Fruit fly (Drosophila melanogaster) whole organism, prepupa: ENCODE measurements around the gene ZnT35C.

Experiments used
- Blimp-1 ChIP-seq: fragments of 200-800 bp; sonication (Bioruptor generic); optimal IDR thresholded peaks from 3 replicates; lab custom pipeline; 2017; ENCODE audit warnings: missing biosample characterization, missing genetic modification characterization, mild to moderate bottlenecking, moderate library complexity, missing genetic modification reagents
- CG10631 ChIP-seq: fragments of 200-800 bp; sonication (Bioruptor generic); optimal IDR thresholded peaks from 2 replicates; lab custom pipeline; 2016; ENCODE audit warnings: missing biosample characterization, missing genetic modification characterization
- CG10669 ChIP-seq: fragments of 200-800 bp; sonication (Bioruptor generic); optimal IDR thresholded peaks from 3 replicates; lab custom pipeline; 2018; ENCODE audit warnings: missing biosample characterization, mild to moderate bottlenecking, missing genetic modification characterization, moderate library complexity
- CG11294 ChIP-seq: fragments of 200-800 bp; sonication (Bioruptor generic); IDR thresholded peaks from 2 replicates; pipeline ENCODE4 v1.3.6; 2022; ENCODE audit warnings: missing biosample characterization, missing genetic modification characterization
- CG11762 ChIP-seq: fragments of 200-800 bp; sonication (Bioruptor generic); optimal IDR thresholded peaks from 3 replicates; lab custom pipeline; 2016; ENCODE audit warnings: missing biosample characterization, missing genetic modification characterization; ENCODE audit not compliant: insufficient read depth
- CG11902 ChIP-seq: fragments of 200-800 bp; sonication (Bioruptor generic); optimal IDR thresholded peaks from 3 replicates; lab custom pipeline; 2016; ENCODE audit warnings: missing biosample characterization, missing genetic modification characterization
- CG15336 ChIP-seq: fragments of 200-800 bp; sonication (Bioruptor generic); IDR thresholded peaks from 2 replicates; pipeline ENCODE4 v1.3.6; 2022; ENCODE audit warnings: missing biosample characterization, missing genetic modification characterization
- CG1621 ChIP-seq: fragments of 200-800 bp; sonication (Bioruptor generic); optimal IDR thresholded peaks from 3 replicates; lab custom pipeline; 2018; ENCODE audit warnings: missing biosample characterization, mild to moderate bottlenecking, missing genetic modification characterization
- CG3032 ChIP-seq: fragments of 200-800 bp; optimal IDR thresholded peaks from 2 replicates; lab custom pipeline; 2019; ENCODE audit warnings: missing biosample characterization, mild to moderate bottlenecking, missing genetic modification characterization, moderate library complexity
- CG31627 ChIP-seq: fragments of 200-800 bp; sonication (Bioruptor generic); optimal IDR thresholded peaks from 3 replicates; lab custom pipeline; 2016; ENCODE audit warnings: missing biosample characterization, missing genetic modification characterization
- CG32006 ChIP-seq: fragments of 200-800 bp; sonication (Bioruptor generic); optimal IDR thresholded peaks from 3 replicates; lab custom pipeline; 2017; ENCODE audit warnings: missing biosample characterization, mild to moderate bottlenecking, missing genetic modification characterization
- CG3919 ChIP-seq: fragments of 200-800 bp; sonication (Bioruptor generic); optimal IDR thresholded peaks from 3 replicates; lab custom pipeline; 2016; ENCODE audit warnings: missing biosample characterization, missing genetic modification characterization
- CG6276 ChIP-seq: fragments of 200-800 bp; sonication (Bioruptor generic); optimal IDR thresholded peaks from 2 replicates; lab custom pipeline; 2017; ENCODE audit warnings: missing biosample characterization, mild to moderate bottlenecking, missing genetic modification characterization
- CG6792 ChIP-seq: fragments of 200-800 bp; sonication (Bioruptor generic); optimal IDR thresholded peaks from 3 replicates; lab custom pipeline; 2016; ENCODE audit warnings: missing biosample characterization, missing genetic modification characterization
- CG6808 ChIP-seq: fragments of 200-800 bp; sonication (Bioruptor generic); optimal IDR thresholded peaks from 3 replicates; lab custom pipeline; 2017; ENCODE audit warnings: missing biosample characterization, missing genetic modification characterization, mild to moderate bottlenecking, moderate library complexity, missing genetic modification reagents
- CG6854 ChIP-seq: fragments of 200-800 bp; sonication (Bioruptor generic); optimal IDR thresholded peaks from 2 replicates; lab custom pipeline; 2017; ENCODE audit warnings: missing biosample characterization, mild to moderate bottlenecking, missing genetic modification characterization
- CG7368 ChIP-seq: fragments of 200-800 bp; sonication (Bioruptor generic); optimal IDR thresholded peaks from 3 replicates; lab custom pipeline; 2016; ENCODE audit warnings: missing biosample characterization, missing genetic modification characterization
- CG8119 ChIP-seq: fragments of 200-800 bp; sonication (Bioruptor generic); IDR thresholded peaks from 3 replicates; pipeline ENCODE4 v1.3.6; 2022; ENCODE audit warnings: missing biosample characterization, missing genetic modification characterization
- CG8632 ChIP-seq: fragments of 200-800 bp; sonication (Bioruptor generic); optimal IDR thresholded peaks from 3 replicates; lab custom pipeline; 2016; ENCODE audit warnings: missing biosample characterization, missing genetic modification characterization
- CG9139 ChIP-seq: fragments of 200-800 bp; sonication (Bioruptor generic); optimal IDR thresholded peaks from 3 replicates; lab custom pipeline; 2017; ENCODE audit warnings: missing biosample characterization, mild to moderate bottlenecking, missing genetic modification characterization
- Eip75B ChIP-seq: fragments of 200-800 bp; sonication (Bioruptor generic); optimal IDR thresholded peaks from 3 replicates; lab custom pipeline; 2016; ENCODE audit warnings: missing biosample characterization, missing genetic modification characterization
- Eip78C ChIP-seq: fragments of 200-800 bp; sonication (Bioruptor generic); peaks from one replicate; lab custom pipeline; 2016; ENCODE audit warnings: missing biosample characterization, missing genetic modification characterization
- Ets21C ChIP-seq: fragments of 200-800 bp; sonication (Bioruptor generic); optimal IDR thresholded peaks from 3 replicates; lab custom pipeline; 2016; ENCODE audit warnings: missing biosample characterization, missing genetic modification characterization
- Ets96B ChIP-seq: fragments of 200-800 bp; optimal IDR thresholded peaks from 2 replicates; lab custom pipeline; 2019; ENCODE audit warnings: missing biosample characterization, mild to moderate bottlenecking, missing genetic modification characterization, moderate library complexity
- Gug ChIP-seq: fragments of 200-800 bp; sonication (Bioruptor generic); IDR thresholded peaks from 2 replicates; pipeline ENCODE4 v1.3.6; 2022; ENCODE audit warnings: missing biosample characterization, missing genetic modification characterization
- Hr38 ChIP-seq: sonication (Bioruptor generic); optimal IDR thresholded peaks from 2 replicates; lab custom pipeline; 2016; ENCODE audit warnings: missing biosample characterization, missing genetic modification characterization
- Hr39 ChIP-seq: fragments of 200-800 bp; sonication (Bioruptor generic); optimal IDR thresholded peaks from 2 replicates; lab custom pipeline; 2016; ENCODE audit warnings: missing biosample characterization, missing genetic modification characterization
- Hr4 ChIP-seq: fragments of 200-800 bp; sonication (Bioruptor generic); optimal IDR thresholded peaks from 3 replicates; lab custom pipeline; 2016; ENCODE audit warnings: missing biosample characterization, missing genetic modification characterization
- Lpt ChIP-seq: fragments of 200-800 bp; sonication (Bioruptor generic); optimal IDR thresholded peaks from 3 replicates; lab custom pipeline; 2016; ENCODE audit warnings: missing biosample characterization, missing genetic modification characterization
- Met ChIP-seq: fragments of 200-800 bp; sonication (Bioruptor generic); optimal IDR thresholded peaks from 3 replicates; lab custom pipeline; 2016; ENCODE audit warnings: missing biosample characterization, missing genetic modification characterization
- Smox ChIP-seq: fragments of 200-800 bp; sonication (Bioruptor generic); optimal IDR thresholded peaks from 3 replicates; lab custom pipeline; 2016; ENCODE audit warnings: missing biosample characterization, missing genetic modification characterization
- Sox102F ChIP-seq: fragments of 200-800 bp; sonication (Bioruptor generic); optimal IDR thresholded peaks from 2 replicates; lab custom pipeline; 2016; ENCODE audit warnings: missing biosample characterization, mild to moderate bottlenecking, missing genetic modification characterization
- Sox15 ChIP-seq: fragments of 200-800 bp; sonication (Bioruptor generic); optimal IDR thresholded peaks from 3 replicates; lab custom pipeline; 2016; ENCODE audit warnings: missing biosample characterization, missing genetic modification characterization
- achi ChIP-seq: fragments of 200-800 bp; sonication (Bioruptor generic); optimal IDR thresholded peaks from 3 replicates; lab custom pipeline; 2016; ENCODE audit warnings: missing biosample characterization, missing genetic modification characterization
- dac ChIP-seq: fragments of 200-800 bp; sonication (Bioruptor generic); optimal IDR thresholded peaks from 2 replicates; lab custom pipeline; 2017; ENCODE audit warnings: missing biosample characterization, mild to moderate bottlenecking, missing genetic modification characterization
- dsx ChIP-seq: fragments of 200-800 bp; optimal IDR thresholded peaks from 3 replicates; lab custom pipeline; 2019; ENCODE audit warnings: missing biosample characterization, mild to moderate bottlenecking, missing genetic modification characterization, moderate library complexity; ENCODE audit not compliant: poor library complexity, severe bottlenecking
- eg ChIP-seq: fragments of 200-800 bp; sonication (Bioruptor generic); IDR thresholded peaks from 3 replicates; pipeline ENCODE4 v1.3.6; 2022; ENCODE audit warnings: missing biosample characterization, missing genetic modification characterization
- esn ChIP-seq: fragments of 200-800 bp; sonication (Bioruptor generic); optimal IDR thresholded peaks from 2 replicates; lab custom pipeline; 2016; ENCODE audit warnings: missing biosample characterization, mild to moderate bottlenecking, missing genetic modification characterization, moderate library complexity
- fd59A ChIP-seq: fragments of 200-800 bp; sonication (Bioruptor generic); optimal IDR thresholded peaks from 2 replicates; lab custom pipeline; 2017; ENCODE audit warnings: missing biosample characterization, mild to moderate bottlenecking, missing genetic modification characterization, missing genetic modification reagents
- fd85E ChIP-seq: fragments of 200-800 bp; sonication (Bioruptor generic); optimal IDR thresholded peaks from 3 replicates; lab custom pipeline; 2016; ENCODE audit warnings: missing biosample characterization, missing genetic modification characterization
- fkh ChIP-seq: fragments of 200-800 bp; sonication (Bioruptor generic); optimal IDR thresholded peaks from 3 replicates; lab custom pipeline; 2017; ENCODE audit warnings: missing biosample characterization, mild to moderate bottlenecking, missing genetic modification characterization, moderate library complexity
- lz ChIP-seq: fragments of 200-800 bp; sonication (Bioruptor generic); optimal IDR thresholded peaks from 3 replicates; lab custom pipeline; 2016; ENCODE audit warnings: missing biosample characterization, missing genetic modification characterization
- net ChIP-seq: fragments of 200-800 bp; sonication (Bioruptor generic); optimal IDR thresholded peaks from 3 replicates; lab custom pipeline; 2016; ENCODE audit warnings: missing biosample characterization, missing genetic modification characterization
- pdm3 ChIP-seq: fragments of 200-800 bp; sonication (Bioruptor generic); optimal IDR thresholded peaks from 3 replicates; lab custom pipeline; 2016; ENCODE audit warnings: missing biosample characterization, missing genetic modification characterization
- salr ChIP-seq, 2 experiments: fragments of 200-800 bp; sonication (Bioruptor generic); optimal IDR thresholded peaks; 3 replicates each; lab custom pipeline; 2016 to 2018; ENCODE audit warnings: missing biosample characterization in 2 of 2, missing genetic modification characterization in 2 of 2, mild to moderate bottlenecking in 1 of 2
- spab ChIP-seq: fragments of 200-800 bp; sonication (Bioruptor generic); optimal IDR thresholded peaks from 2 replicates; lab custom pipeline; 2017; ENCODE audit warnings: missing biosample characterization, mild to moderate bottlenecking, missing genetic modification characterization, missing genetic modification reagents
- ss ChIP-seq, 2 experiments: fragments of 200-800 bp; sonication (Bioruptor generic); optimal IDR thresholded peaks; 2 replicates in 1 of 2; 3 replicates in 1 of 2; lab custom pipeline; 2017 to 2018; ENCODE audit warnings: mild to moderate bottlenecking in 2 of 2, missing biosample characterization in 2 of 2, missing genetic modification characterization in 2 of 2, moderate library complexity in 1 of 2
- svp ChIP-seq: fragments of 200-800 bp; sonication (Bioruptor generic); peaks from one replicate; lab custom pipeline; 2016; ENCODE audit warnings: missing biosample characterization, missing genetic modification characterization
- topi ChIP-seq: fragments of 200-800 bp; sonication (Bioruptor generic); optimal IDR thresholded peaks from 3 replicates; lab custom pipeline; 2016; ENCODE audit warnings: missing biosample characterization, missing genetic modification characterization
- vri ChIP-seq: fragments of 200-800 bp; sonication (Bioruptor generic); optimal IDR thresholded peaks from 3 replicates; lab custom pipeline; 2016; ENCODE audit warnings: missing biosample characterization, mild to moderate bottlenecking, missing genetic modification characterization

Gene ZnT35C

dm6 chr2L:15280975-15281374, 33.5 kb upstream of the ZnT35C start (continued):
- TF ChIP-seq CG11902 (GFP tag; lab: Kevin White, UChicago) (no peak), CG15336 (GFP tag; lab: Robert Waterston, UW) (no peak), Ets96B (tag; lab: Kevin White, UChicago) (no peak), lz (GFP tag; lab: Kevin White, UChicago) (peak; percentile 63), Hr38 (GFP tag; lab: Kevin White, UChicago) (no peak), CG3032 (tag; lab: Kevin White, UChicago) (no peak), Blimp-1 (GFP tag; lab: Kevin White, UChicago) (peak; percentile 22), CG9139 (GFP tag; lab: Kevin White, UChicago) (no peak), vri (GFP tag; lab: Kevin White, UChicago) (peak; percentile 28), fd59A (GFP tag; lab: Kevin White, UChicago) (no peak), CG6808 (no peak), CG11762 (GFP tag; lab: Kevin White, UChicago) (no peak), salr (GFP tag; optimal IDR thresholded peaks at IDR 0.05; lab: Kevin White, UChicago) (no peak), spab (no peak), Sox15 (peak; percentile 2), CG7368 (no peak), topi (GFP tag; lab: Kevin White, UChicago) (peak; percentile 47), pdm3 (GFP tag; lab: Kevin White, UChicago) (no peak), CG11294 (no peak), CG8119 (GFP tag; lab: Robert Waterston, UW) (no peak), Eip78C (peak; percentile 76), svp (GFP tag; lab: Kevin White, UChicago) (peak; percentile 84), CG31627 (peak; percentile 28), achi (no peak)
- TF ChIP-seq, all 60 proteins: peak for 21

- TF ChIP-seq Eip75B (GFP tag; lab: Kevin White, UChicago) (peak; percentile 65), Hr39 (peak; percentile 62), CG11294 (no peak), Sox102F (GFP tag; lab: Kevin White, UChicago) (peak; percentile 65), CG10669 (GFP tag; lab: Kevin White, UChicago) (peak; percentile 24), CG6276 (GFP tag; lab: Kevin White, UChicago) (no peak), vri (GFP tag; lab: Kevin White, UChicago) (peak; percentile 1), CG6808 (no peak), CG6854 (peak; percentile 25), net (GFP tag; lab: Kevin White, UChicago) (peak; percentile 31), Blimp-1 (GFP tag; lab: Kevin White, UChicago) (peak; percentile 14), esn (GFP tag; lab: Kevin White, UChicago) (peak; percentile 79), CG6792 (GFP tag; lab: Kevin White, UChicago) (peak; percentile 62), dsx (GFP tag; lab: Kevin White, UChicago) (peak; percentile 36), eg (0 out of 3 replicates have a peak, but pooled peaks have one; percentile 25), CG10631 (GFP tag; lab: Kevin White, UChicago) (peak; percentile 60), Smox (GFP tag; lab: Kevin White, UChicago) (peak; percentile 71), CG8632 (GFP tag; lab: Kevin White, UChicago) (peak; percentile 39), Lpt (no peak), fd59A (GFP tag; lab: Kevin White, UChicago) (peak; percentile 3), fd85E (GFP tag; lab: Kevin White, UChicago) (no peak), CG11762 (GFP tag; lab: Kevin White, UChicago) (peak; percentile 2), Hr4 (GFP tag; lab: Kevin White, UChicago) (peak; percentile 27), Gug (no peak), Sox15 (no peak), fkh (GFP tag; lab: Kevin White, UChicago) (no peak), Ets21C (peak; percentile 46), CG3919 (GFP tag; lab: Kevin White, UChicago) (peak; percentile 62), spab (peak; percentile 5), svp (GFP tag; lab: Kevin White, UChicago) (peak; percentile 86), CG31627 (peak; percentile 60), CG32006 (GFP tag; lab: Kevin White, UChicago) (peak; percentile 31), CG1621 (tag; lab: Kevin White, UChicago) (no peak), ss (GFP tag; optimal IDR thresholded peaks at IDR 0.05; lab: Kevin White, UChicago) (no peak), Met (peak; percentile 76), dac (GFP tag; lab: Kevin White, UChicago) (no peak)
Observed at dm6 chr2L:15275794-15276193, 28.3 kb upstream of the ZnT35C start.
